Worm (Caenorhabditis elegans): Measurements from ENCODE around the gene R04B5.7.

R04B5.7 gene

DNA sequence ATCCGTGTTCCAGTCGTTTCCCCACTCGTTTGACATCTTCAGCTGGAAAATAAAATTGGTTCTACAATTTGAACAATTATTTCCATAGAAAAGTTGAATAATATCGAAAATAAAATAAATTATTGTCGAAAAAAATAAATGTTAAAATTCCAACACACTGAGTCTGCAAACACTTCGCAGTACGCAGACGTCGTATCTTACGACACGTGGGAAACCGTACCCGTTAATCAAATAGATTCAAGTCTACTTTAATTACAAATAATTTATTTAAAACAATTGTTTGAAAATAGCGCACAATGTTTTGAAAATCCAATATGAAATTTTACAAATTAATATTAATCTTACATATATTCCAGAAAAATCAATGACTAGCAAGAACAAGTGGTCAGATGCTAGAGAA is 35.5 kb downstream of the R04B5.7 start, which contains the start of gene yif-1:
Gene yif-1 (minus strand): TSS at position 42 of the 400 bp plus-strand sequence.
- TF ChIP-seq ceh-48 (tag; optimal IDR thresholded peaks at IDR 0.05), result no peak
- peak; percentile 70 for TF ChIP-seq unc-42 (tag; optimal IDR thresholded peaks at IDR 0.05)
- TF ChIP-seq pag-3 (tag; optimal IDR thresholded peaks at IDR 0.05; ENCODE audit: borderline replicate concordance), result no peak
- TF ChIP-seq hlh-15 (tag; optimal IDR thresholded peaks at IDR 0.05), result no peak
- peak; percentile 36 for TF ChIP-seq ceh-30 (tag; optimal IDR thresholded peaks at IDR 0.05)

DNA sequence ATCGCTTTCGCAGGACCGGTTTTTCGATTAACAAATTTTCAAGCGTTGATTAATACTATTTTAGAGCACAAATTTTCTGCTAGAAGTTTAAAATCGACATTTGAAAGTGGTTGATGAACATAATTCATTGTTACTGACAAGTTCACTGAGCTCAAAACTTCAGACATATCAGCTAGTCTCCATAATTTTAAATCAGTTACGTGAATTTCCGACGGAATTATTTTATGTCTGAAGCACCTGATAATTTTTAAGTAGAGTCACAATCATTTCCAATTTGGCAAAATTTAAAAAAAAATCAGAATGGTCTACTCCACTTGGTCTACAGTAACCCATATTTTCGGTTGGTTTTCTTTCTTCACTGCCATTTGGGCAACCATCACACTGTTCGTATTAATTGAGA is 38.5 kb downstream of the R04B5.7 start, which contains the start of gene str-118:
Gene str-118 (plus strand): TSS at position 301 of the 400 bp plus-strand sequence.
- TF ChIP-seq unc-3 (GFP tag; conservative IDR thresholded peaks at IDR 0.05) (no peak), unc-3 (tag; optimal IDR thresholded peaks at IDR 0.05) (no peak), odd-2 (tag; optimal IDR thresholded peaks at IDR 0.05) (no peak), sox-2 (GFP tag; IDR thresholded peaks at IDR 0.05) (no peak), K09A11.1 (tag; optimal IDR thresholded peaks at IDR 0.05; ENCODE audit: insufficient read depth) (no peak), ceh-48 (tag; optimal IDR thresholded peaks at IDR 0.05) (no peak), ets-4 (tag; optimal IDR thresholded peaks at IDR 0.05) (no peak), hlh-30 (tag; optimal IDR thresholded peaks at IDR 0.05; ENCODE audit: insufficient read depth) (no peak), ceh-18 (tag; optimal IDR thresholded peaks at IDR 0.05) (no peak)

DNA sequence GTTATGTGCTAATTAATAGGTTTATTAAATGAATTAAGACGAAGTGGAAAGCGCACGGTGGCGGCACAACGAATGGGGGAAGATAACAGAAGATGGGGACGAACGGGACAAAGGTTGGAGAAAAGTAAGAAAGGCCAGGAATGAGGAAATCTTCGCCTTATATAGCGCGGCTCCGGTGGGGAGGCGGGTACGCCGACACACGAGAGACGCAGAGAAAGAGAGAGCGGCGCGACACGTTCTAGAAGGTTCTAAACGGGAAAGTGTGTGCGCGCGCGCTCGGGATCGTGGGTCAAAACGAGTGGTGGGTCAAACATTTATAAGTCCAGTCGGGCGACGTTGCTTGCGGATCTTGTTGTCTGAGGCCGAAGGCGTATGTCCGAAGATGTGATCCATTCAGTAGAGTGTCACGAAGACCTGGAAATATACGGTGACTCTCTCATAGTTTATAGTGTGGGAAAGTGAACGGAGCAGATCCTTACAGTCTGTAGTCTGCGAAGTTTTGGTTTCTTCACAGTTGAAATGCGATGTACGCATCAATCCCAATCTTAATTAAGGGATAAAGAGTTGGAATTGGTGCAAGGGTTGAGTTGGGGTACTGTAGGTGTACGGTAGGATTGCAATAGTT is 41.1 kb downstream of the R04B5.7 start:
- TF ChIP-seq ceh-45 (GFP tag; IDR thresholded peaks at IDR 0.05), result 0 out of 2 replicates have a peak, but pooled peaks have one; percentile 33

ce11 chrV:10047189-10047588 is 43.2 kb downstream of the R04B5.7 start:
- TF ChIP-seq ceh-48 (tag; optimal IDR thresholded peaks at IDR 0.05) (no peak), hlh-6 (tag; optimal IDR thresholded peaks at IDR 0.05) (no peak), ets-4 (tag; optimal IDR thresholded peaks at IDR 0.05) (no peak), pax-1 (tag; optimal IDR thresholded peaks at IDR 0.05) (no peak), che-1 (tag; optimal IDR thresholded peaks at IDR 0.05) (no peak), pha-4 (tag; optimal IDR thresholded peaks at IDR 0.05) (no peak), ztf-16 (tag; optimal IDR thresholded peaks at IDR 0.05) (no peak), pha-2 (tag; optimal IDR thresholded peaks at IDR 0.05) (no peak), ceh-45 (GFP tag; IDR thresholded peaks at IDR 0.05) (no peak), pat-9 (tag; optimal IDR thresholded peaks at IDR 0.05) (no peak), nfya-1 (tag; optimal IDR thresholded peaks at IDR 0.05) (no peak), npax-4 (tag; optimal IDR thresholded peaks at IDR 0.05) (no peak), elt-2 (tag; optimal IDR thresholded peaks at IDR 0.05) (no peak), F13H6.1 (tag; optimal IDR thresholded peaks at IDR 0.05) (no peak), ceh-34 (tag; optimal IDR thresholded peaks at IDR 0.05) (no peak), C38D4.7 (GFP tag; optimal IDR thresholded peaks at IDR 0.05) (no peak), ceh-22 (tag; optimal IDR thresholded peaks at IDR 0.05) (no peak), ceh-14 (tag; optimal IDR thresholded peaks at IDR 0.05) (no peak), Y22D7AL.16 (tag; optimal IDR thresholded peaks at IDR 0.05) (no peak)

ce11 chrV:10046503-10046902 is 43.9 kb downstream of the R04B5.7 start:
- TF ChIP-seq C08G9.2 (tag; optimal IDR thresholded peaks at IDR 0.05) (no peak), ceh-2 (tag; optimal IDR thresholded peaks at IDR 0.05) (no peak), madf-2 (tag; optimal IDR thresholded peaks at IDR 0.05) (no peak), lim-6 (tag; optimal IDR thresholded peaks at IDR 0.05) (no peak), ttx-3 (tag; optimal IDR thresholded peaks at IDR 0.05) (no peak), unc-55 (GFP tag; optimal IDR thresholded peaks at IDR 0.05) (no peak), tbx-7 (tag; optimal IDR thresholded peaks at IDR 0.05) (no peak), syd-9 (tag; optimal IDR thresholded peaks at IDR 0.05) (no peak), pag-3 (tag; optimal IDR thresholded peaks at IDR 0.05; ENCODE audit: borderline replicate concordance) (no peak), hlh-15 (tag; optimal IDR thresholded peaks at IDR 0.05) (no peak), pha-2 (tag; optimal IDR thresholded peaks at IDR 0.05) (no peak)

All from whole organism, late embryonic.